Fruit fly (Drosophila melanogaster): ENCODE data around the gene CG9014.

Gene CG9014

DNA sequence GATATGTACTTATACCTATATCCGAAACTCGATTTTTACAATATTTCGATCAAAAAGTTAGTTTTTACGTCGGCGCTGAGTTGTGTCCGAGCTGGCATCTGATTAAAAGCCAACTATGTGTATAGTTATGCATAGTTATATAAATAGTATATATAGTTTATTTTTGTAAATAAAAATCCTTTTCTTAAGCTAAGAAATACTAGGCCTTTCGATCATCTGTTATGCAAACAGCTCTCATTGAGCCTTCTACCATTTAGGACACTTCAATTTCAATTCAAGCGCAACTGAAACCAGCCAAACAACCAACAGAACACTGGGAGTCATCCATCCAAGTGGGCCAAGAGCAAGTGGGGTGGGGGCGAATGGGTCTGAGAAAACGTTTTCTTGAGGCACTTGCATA lies at the start of gene CG9014:
Gene CG9014 (minus strand): TSS at position 101 of the 400 bp plus-strand sequence.
- TF ChIP-seq CG7101 (tag; optimal IDR thresholded peaks at IDR 0.05) = no peak
- TF ChIP-seq toe (GFP tag; optimal IDR thresholded peaks at IDR 0.05) = no peak
- no peak for TF ChIP-seq CG12768 (GFP tag; optimal IDR thresholded peaks at IDR 0.05)
- no peak for TF ChIP-seq Hr96 (GFP tag; optimal IDR thresholded peaks at IDR 0.05)
- TF ChIP-seq Crg-1 (GFP tag; optimal IDR thresholded peaks at IDR 0.05) = no peak
- no peak for TF ChIP-seq CG33017 (tag; optimal IDR thresholded peaks at IDR 0.05)
- TF ChIP-seq Clk (GFP tag; optimal IDR thresholded peaks at IDR 0.05) = no peak
- TF ChIP-seq tj (GFP tag; optimal IDR thresholded peaks at IDR 0.05) = no peak
- no peak for TF ChIP-seq cnc (optimal IDR thresholded peaks at IDR 0.05)
- no peak for TF ChIP-seq CG7045 (GFP tag; optimal IDR thresholded peaks at IDR 0.05)

DNA sequence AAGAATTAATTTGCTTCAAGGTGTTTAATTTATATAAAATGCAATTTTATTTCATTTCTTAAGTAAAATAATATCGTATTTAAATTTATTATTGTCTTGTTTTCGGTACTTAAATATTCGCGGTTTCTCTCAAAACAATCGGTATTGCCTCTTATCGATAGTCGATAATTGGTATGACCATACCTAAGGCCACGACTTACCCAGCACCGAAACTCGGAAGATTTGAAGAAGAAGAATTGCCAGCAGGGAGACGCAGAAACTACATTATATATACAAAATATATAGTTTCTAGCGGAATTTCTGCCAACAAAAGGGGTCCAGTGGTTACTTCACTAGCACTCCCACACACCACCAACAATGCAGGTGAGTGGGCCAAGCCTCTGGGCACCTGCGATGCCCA lies 47.4 kb upstream of the CG9014 start:
- no peak for TF ChIP-seq Hr96 (GFP tag; optimal IDR thresholded peaks at IDR 0.05)
- TF ChIP-seq cnc (optimal IDR thresholded peaks at IDR 0.05) = no peak
- TF ChIP-seq bab1 (GFP tag; optimal IDR thresholded peaks at IDR 0.05) = peak; percentile 59
- TF ChIP-seq CG12768 (GFP tag; optimal IDR thresholded peaks at IDR 0.05) = no peak

DNA sequence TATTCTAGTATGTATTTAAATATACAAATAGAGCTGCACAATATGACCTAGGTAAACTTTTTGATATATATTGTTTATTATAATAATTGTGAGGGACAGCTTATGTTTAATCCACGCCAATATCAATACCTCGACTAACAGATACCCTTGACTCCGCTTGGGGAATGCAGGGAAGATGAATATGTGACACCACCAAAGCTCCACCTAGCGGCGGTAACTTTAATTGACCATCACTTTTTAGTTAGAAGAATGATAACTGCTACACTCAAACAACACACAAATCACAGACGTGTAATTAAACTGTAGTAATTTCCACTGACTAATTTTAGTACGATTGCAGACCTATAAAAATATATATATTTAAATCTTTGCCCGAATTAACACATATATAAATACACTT lies 39.7 kb upstream of the CG9014 start:
- TF ChIP-seq CG7101 (tag; optimal IDR thresholded peaks at IDR 0.05) (no peak), Mnt (GFP tag; optimal IDR thresholded peaks at IDR 0.05) (no peak), CG14711 (tag; optimal IDR thresholded peaks at IDR 0.05) (no peak), toe (GFP tag; optimal IDR thresholded peaks at IDR 0.05) (no peak), ovo (GFP tag; optimal IDR thresholded peaks at IDR 0.05) (no peak)

DNA sequence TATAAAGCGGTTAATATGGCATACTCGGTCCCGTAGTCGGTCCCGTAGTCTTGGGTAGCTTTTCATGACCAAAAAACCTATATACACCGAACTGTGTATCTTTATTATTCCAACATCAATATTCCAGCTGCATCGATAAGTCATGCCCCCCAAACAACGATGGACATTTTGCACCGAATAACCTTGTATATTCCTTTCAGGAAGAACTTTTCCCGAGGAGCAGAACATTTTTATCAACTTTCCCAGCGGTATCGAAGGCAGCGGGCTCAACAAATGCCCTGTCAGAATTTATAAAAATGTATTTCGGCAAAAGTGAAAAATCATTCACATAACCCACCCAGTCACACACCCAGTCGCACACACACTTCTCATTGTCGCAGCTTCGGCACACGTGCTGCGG lies 23.2 kb upstream of the CG9014 start, which contains the start of gene TM9SF4:
Gene TM9SF4 (plus strand): TSS at position 301 of the 400 bp plus-strand sequence.
- TF ChIP-seq CG1620 (GFP tag; optimal IDR thresholded peaks at IDR 0.05) (no peak), CG7045 (GFP tag; optimal IDR thresholded peaks at IDR 0.05) (no peak), Mnt (GFP tag; optimal IDR thresholded peaks at IDR 0.05) (no peak), Hr96 (GFP tag; optimal IDR thresholded peaks at IDR 0.05) (no peak)

DNA sequence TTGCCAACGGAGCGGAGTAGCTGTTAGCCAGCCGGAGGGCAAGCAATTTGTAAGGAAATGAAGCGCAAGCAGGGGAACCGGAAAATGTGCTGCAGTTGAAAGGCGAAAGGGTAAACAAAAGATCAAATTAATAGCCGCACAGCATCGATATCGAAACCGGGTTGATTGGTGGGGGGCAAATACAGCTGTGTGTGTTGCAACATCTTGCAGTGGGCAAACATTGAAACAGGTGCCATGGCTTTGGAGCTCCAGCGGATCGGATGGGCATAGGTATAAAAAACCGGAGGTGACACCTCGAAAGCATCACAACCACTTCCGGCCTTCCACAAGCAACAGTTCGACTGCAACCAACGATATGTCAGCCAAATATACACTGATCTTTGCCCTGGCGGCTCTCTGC lies 12.4 kb upstream of the CG9014 start, which contains the start of gene nur:
Gene nur (plus strand): TSS at position 301 of the 400 bp plus-strand sequence.
- TF ChIP-seq Mnt (GFP tag; optimal IDR thresholded peaks at IDR 0.05) (no peak), Clk (GFP tag; optimal IDR thresholded peaks at IDR 0.05) (no peak), Crg-1 (GFP tag; optimal IDR thresholded peaks at IDR 0.05) (no peak), ovo (GFP tag; optimal IDR thresholded peaks at IDR 0.05) (no peak), CG11617 (GFP tag; optimal IDR thresholded peaks at IDR 0.05) (no peak)

DNA sequence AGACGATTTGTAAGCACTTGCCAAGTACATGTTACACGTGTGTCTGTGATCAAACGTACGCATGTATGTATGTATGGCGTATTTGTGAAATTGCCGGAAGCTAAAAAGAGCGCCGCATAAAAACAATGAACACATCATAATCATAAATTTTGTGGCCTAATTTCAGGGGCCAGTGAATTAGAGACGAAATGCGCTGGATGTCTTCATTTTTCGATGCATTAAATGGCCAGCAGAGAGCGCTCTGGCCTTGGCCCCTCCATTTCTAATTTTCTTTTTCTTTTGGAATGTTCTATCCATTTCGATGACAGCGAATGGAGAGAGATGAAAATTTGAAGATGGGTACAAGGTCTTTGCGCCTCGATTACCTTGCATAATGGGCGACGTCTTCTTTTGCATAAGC lies 8.8 kb upstream of the CG9014 start:
- TF ChIP-seq tj (GFP tag; optimal IDR thresholded peaks at IDR 0.05) (no peak), bab1 (GFP tag; optimal IDR thresholded peaks at IDR 0.05) (no peak), Hr96 (GFP tag; optimal IDR thresholded peaks at IDR 0.05) (no peak), CG33017 (tag; optimal IDR thresholded peaks at IDR 0.05) (no peak), Mnt (GFP tag; optimal IDR thresholded peaks at IDR 0.05) (no peak)

DNA sequence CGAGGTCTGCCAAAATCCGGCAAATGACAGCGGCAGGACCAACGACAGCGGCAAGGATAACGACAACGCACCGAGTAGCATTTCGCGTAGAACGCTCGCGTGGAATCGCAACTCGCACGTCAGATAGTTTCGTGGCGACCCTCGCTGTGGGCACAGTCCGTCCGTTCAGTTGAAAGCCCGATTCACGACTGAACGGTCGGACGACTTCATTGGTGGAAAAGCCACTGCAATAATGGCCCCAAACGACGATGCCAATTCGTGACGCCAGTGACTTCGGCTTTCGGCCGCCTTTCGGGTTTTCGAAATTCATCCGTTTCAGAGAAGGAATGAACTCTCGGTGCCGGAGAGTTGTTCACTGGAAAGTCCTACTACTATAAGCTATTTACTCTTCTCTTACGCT lies 6.3 kb downstream of the CG9014 start, which contains the start of gene DIP-kappa:
Gene DIP-kappa (minus strand): TSS at position 200 of the 400 bp plus-strand sequence.
- TF ChIP-seq Mnt (GFP tag; optimal IDR thresholded peaks at IDR 0.05) = no peak
- TF ChIP-seq Clk (GFP tag; optimal IDR thresholded peaks at IDR 0.05) = no peak
- no peak for TF ChIP-seq kay (GFP tag; ENCODE audit: borderline replicate concordance)
- TF ChIP-seq CG7101 (tag; optimal IDR thresholded peaks at IDR 0.05) = no peak
- no peak for TF ChIP-seq CG1620 (GFP tag; optimal IDR thresholded peaks at IDR 0.05)
- no peak for TF ChIP-seq toe (GFP tag; optimal IDR thresholded peaks at IDR 0.05)
- TF ChIP-seq Crg-1 (GFP tag; optimal IDR thresholded peaks at IDR 0.05) = no peak
- TF ChIP-seq pad (GFP tag; optimal IDR thresholded peaks at IDR 0.05) = no peak
- TF ChIP-seq cnc (optimal IDR thresholded peaks at IDR 0.05) = no peak
- TF ChIP-seq CG14711 (tag; optimal IDR thresholded peaks at IDR 0.05) = no peak
- TF ChIP-seq CG5204 (GFP tag; optimal IDR thresholded peaks at IDR 0.05) = no peak
- TF ChIP-seq tj (GFP tag; optimal IDR thresholded peaks at IDR 0.05) = no peak
- no peak for TF ChIP-seq cic (GFP tag; optimal IDR thresholded peaks at IDR 0.05)
- TF ChIP-seq Hr96 (GFP tag; optimal IDR thresholded peaks at IDR 0.05) = no peak
- no peak for TF ChIP-seq CG7045 (GFP tag; optimal IDR thresholded peaks at IDR 0.05)
- no peak for TF ChIP-seq CG11617 (GFP tag; optimal IDR thresholded peaks at IDR 0.05)
- TF ChIP-seq CG12768 (GFP tag; optimal IDR thresholded peaks at IDR 0.05) = no peak
- no peak for TF ChIP-seq CG33017 (tag; optimal IDR thresholded peaks at IDR 0.05)

DNA sequence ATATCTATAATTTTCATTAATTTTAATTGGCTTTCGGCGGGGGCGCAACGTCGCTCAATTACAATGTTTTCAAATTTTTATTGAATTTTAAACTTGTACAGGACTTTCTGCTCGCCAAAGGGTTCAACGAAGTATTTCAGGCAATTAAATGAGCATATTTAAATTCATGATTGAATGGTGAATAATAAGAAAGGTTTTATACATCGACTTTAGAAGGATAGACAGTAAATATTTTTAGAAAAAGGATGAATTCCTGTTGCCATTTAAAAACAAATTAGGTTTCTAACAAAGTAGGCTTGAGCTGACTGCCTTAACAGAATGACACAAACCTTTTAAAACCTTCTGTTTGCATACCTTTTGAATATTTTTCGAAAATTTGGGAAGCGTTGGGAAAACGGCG lies 15.5 kb downstream of the CG9014 start, which contains the start of gene Gpo3:
Gene Gpo3 (plus strand): TSS at position 301 of the 400 bp plus-strand sequence.
- TF ChIP-seq cnc (optimal IDR thresholded peaks at IDR 0.05) = no peak
- TF ChIP-seq Mnt (GFP tag; optimal IDR thresholded peaks at IDR 0.05) = no peak
- TF ChIP-seq tj (GFP tag; optimal IDR thresholded peaks at IDR 0.05) = no peak

Data from whole organism, adult.